Worm (Caenorhabditis elegans) whole organism, midembryonic: ENCODE data around the gene dpy-1.

Source experiments
- T22C8.4 ChIP-seq: fragments of 200-800 bp; sonication (Bioruptor generic); IDR thresholded peaks from 2 replicates; pipeline ENCODE4 v1.3.6; 2022; ENCODE audit warnings: missing genetic modification characterization, missing compliant biosample characterization
- cog-1 ChIP-seq: sonication (generic microtip); optimal IDR thresholded peaks from 2 replicates; lab custom pipeline; 2016; ENCODE audit warnings: missing genetic modification characterization, missing compliant biosample characterization
- flt-1 ChIP-seq: fragments of 200-800 bp; sonication (Bioruptor generic); IDR thresholded peaks from 2 replicates; pipeline ENCODE4 v1.3.6; 2022; ENCODE audit warnings: missing genetic modification characterization, missing compliant biosample characterization
- klf-2 ChIP-seq: fragments of 200-800 bp; sonication (Bioruptor generic); conservative IDR thresholded peaks from 2 replicates; pipeline ENCODE4 v1.3.6; 2022; ENCODE audit warnings: missing genetic modification reagents, missing genetic modification characterization, missing compliant biosample characterization
- med-1 ChIP-seq: sonication (generic microtip); optimal IDR thresholded peaks from 2 replicates; lab custom pipeline; 2017; ENCODE audit warnings: missing genetic modification characterization, mild to moderate bottlenecking, missing compliant biosample characterization, antibody characterized with exemption, missing genetic modification reagents; ENCODE audit not compliant: insufficient read depth
- ref-1 ChIP-seq: fragments of 200-800 bp; sonication (Bioruptor generic); conservative IDR thresholded peaks from 2 replicates; pipeline ENCODE4 v1.3.6; 2022; ENCODE audit warnings: missing genetic modification reagents, missing genetic modification characterization, missing compliant biosample characterization
- tab-1 ChIP-seq: fragments of 200-800 bp; sonication (Bioruptor generic); IDR thresholded peaks from 2 replicates; pipeline ENCODE4 v1.3.6; 2022; ENCODE audit warnings: missing genetic modification characterization, missing compliant biosample characterization
- ztf-23 ChIP-seq: fragments of 200-800 bp; sonication (Bioruptor generic); IDR thresholded peaks from 2 replicates; pipeline ENCODE4 v1.3.6; 2022; ENCODE audit warnings: missing genetic modification reagents, missing genetic modification characterization, missing compliant biosample characterization
- ztf-29 ChIP-seq: fragments of 200-800 bp; sonication (Bioruptor generic); IDR thresholded peaks from 2 replicates; pipeline ENCODE4 v1.3.6; 2022; ENCODE audit warnings: missing genetic modification reagents, missing genetic modification characterization, missing compliant biosample characterization

dpy-1 gene

DNA sequence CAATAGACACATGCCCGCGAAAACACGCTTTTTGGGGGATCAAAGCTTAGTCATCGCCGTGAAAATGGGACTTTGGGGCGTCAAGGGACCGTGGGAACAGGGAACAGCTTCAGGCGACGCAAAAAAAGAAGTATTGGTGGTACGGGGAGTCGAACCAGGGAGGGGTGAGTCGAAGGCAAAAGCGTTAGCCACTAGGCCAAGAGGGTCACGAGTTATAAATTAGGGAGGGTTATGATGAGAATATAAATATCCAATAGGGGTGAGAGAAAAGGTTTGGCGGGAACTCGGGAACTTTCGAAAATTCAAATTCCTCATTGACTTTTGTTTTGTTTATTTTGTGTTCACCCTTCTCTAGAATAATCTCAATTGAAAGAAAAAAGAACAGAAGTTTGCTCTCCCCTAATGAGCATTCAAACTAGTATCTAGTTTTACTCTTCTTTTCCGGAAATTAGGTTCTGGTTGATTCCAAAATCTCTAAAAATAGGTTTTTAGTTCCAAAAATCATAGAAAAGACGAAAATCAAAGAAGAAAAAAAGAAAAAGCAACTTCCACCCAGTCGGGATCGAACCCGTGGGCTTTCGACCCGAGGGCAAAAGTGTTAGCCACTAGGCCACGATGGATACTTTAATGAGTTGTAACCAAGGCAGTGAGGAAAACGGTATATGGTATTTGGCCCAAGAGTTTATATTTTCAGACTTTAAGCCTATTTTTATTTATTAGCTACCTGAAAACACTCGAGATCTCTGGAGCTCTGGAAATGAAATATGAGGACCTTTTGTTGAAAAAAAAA, 16.8 kb downstream of the dpy-1 start:
- TF ChIP-seq tab-1 = peak; percentile 57; the same call in 1 of the 2 replicates
- no peak for TF ChIP-seq ztf-29
- 0 out of 2 replicates have a peak, but pooled peaks have one; percentile 24 for TF ChIP-seq flt-1 (GFP tag; lab: Robert Waterston, UW)
- TF ChIP-seq cog-1 = no peak
- TF ChIP-seq ztf-23 (GFP tag; lab: Robert Waterston, UW) = no peak
- TF ChIP-seq T22C8.4 = no peak
- TF ChIP-seq med-1 (GFP tag; lab: Kevin White, UChicago) = no peak
- TF ChIP-seq klf-2 (GFP tag; lab: Robert Waterston, UW) = no peak
- no peak for TF ChIP-seq ref-1

DNA sequence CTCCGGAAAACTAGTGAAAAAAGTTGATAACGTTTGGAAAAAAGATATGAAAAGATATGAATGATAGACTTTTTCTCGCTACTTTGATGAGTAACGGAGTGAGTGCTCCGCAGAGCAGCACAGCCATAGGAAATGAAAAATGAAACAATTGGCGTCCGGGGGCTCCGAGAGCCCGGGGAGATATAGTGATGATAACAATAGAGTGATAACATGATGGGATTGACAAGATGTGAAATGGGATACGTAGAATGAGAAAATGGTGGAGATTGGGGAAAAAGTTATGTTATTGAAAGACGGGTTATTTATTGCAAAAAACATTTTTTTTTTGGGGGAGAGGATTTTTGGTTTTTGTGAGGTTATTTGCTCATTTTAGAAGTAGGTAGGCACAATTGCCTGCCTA, 20.3 kb downstream of the dpy-1 start:
- TF ChIP-seq cog-1 (no peak), tab-1 (no peak), ztf-29 (no peak), flt-1 (GFP tag; lab: Robert Waterston, UW) (no peak), klf-2 (GFP tag; lab: Robert Waterston, UW) (no peak), ref-1 (no peak), med-1 (GFP tag; lab: Kevin White, UChicago) (no peak), ztf-23 (GFP tag; lab: Robert Waterston, UW) (no peak), T22C8.4 (no peak)

- no peak for TF ChIP-seq med-1 (GFP tag; lab: Kevin White, UChicago)
- no peak for TF ChIP-seq flt-1 (GFP tag; lab: Robert Waterston, UW)
- TF ChIP-seq tab-1 = no peak
- no peak for TF ChIP-seq T22C8.4
- TF ChIP-seq klf-2 (GFP tag; lab: Robert Waterston, UW) = no peak
- no peak for TF ChIP-seq ztf-29
- TF ChIP-seq ztf-23 (GFP tag; lab: Robert Waterston, UW) = no peak
- no peak for TF ChIP-seq cog-1
- no peak for TF ChIP-seq ref-1
Observed at ce11 chrIII:2021495-2021894, 26.3 kb downstream of the dpy-1 start, which contains the start of gene ckr-2. Gene ckr-2, minus strand, starts transcription at chrIII:2021595.

- TF ChIP-seq T22C8.4 = peak; percentile 76
- no peak for TF ChIP-seq flt-1 (GFP tag; lab: Robert Waterston, UW)
Observed at ce11 chrIII:2015494-2015893, 32.3 kb downstream of the dpy-1 start.

ce11 chrIII:2013876-2014474, 33.8 kb downstream of the dpy-1 start:
- TF ChIP-seq T22C8.4 = peak; percentile 98

ce11 chrIII:2013156-2013854, 34.5 kb downstream of the dpy-1 start:
- TF ChIP-seq ztf-29 (no peak), ref-1 (no peak), T22C8.4 (peak; percentile 70)

DNA sequence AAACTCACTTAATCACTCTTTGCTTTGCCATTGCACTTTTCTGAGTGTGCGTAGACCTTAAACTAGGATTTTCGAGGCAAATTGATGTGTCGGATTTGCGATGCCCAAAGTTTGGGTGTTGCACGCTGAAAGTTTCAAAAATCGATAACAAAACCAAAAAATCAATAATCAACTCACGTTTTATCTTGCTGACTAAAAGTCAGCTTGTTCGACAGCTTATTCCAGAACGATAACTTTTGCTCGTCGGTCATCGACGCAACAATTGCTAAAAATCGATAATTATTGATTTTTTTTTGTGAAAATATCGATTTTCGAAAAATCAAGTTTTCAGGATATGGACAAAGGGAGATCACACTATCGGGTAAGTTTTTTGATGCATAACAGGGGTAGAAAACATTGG, 35.2 kb downstream of the dpy-1 start:
- TF ChIP-seq T22C8.4 (peak; percentile 72), tab-1 (no peak)

ce11 chrIII:2008894-2009293, 38.9 kb downstream of the dpy-1 start:
- TF ChIP-seq tab-1 (no peak), T22C8.4 (peak; percentile 59; the same call in 1 of the 2 replicates)

ce11 chrIII:2008334-2008733, 39.5 kb downstream of the dpy-1 start:
- no peak for TF ChIP-seq ref-1
- TF ChIP-seq flt-1 (GFP tag; lab: Robert Waterston, UW) = no peak
- TF ChIP-seq klf-2 (GFP tag; lab: Robert Waterston, UW) = no peak
- no peak for TF ChIP-seq cog-1
- TF ChIP-seq med-1 (GFP tag; lab: Kevin White, UChicago) = no peak
- no peak for TF ChIP-seq tab-1

DNA sequence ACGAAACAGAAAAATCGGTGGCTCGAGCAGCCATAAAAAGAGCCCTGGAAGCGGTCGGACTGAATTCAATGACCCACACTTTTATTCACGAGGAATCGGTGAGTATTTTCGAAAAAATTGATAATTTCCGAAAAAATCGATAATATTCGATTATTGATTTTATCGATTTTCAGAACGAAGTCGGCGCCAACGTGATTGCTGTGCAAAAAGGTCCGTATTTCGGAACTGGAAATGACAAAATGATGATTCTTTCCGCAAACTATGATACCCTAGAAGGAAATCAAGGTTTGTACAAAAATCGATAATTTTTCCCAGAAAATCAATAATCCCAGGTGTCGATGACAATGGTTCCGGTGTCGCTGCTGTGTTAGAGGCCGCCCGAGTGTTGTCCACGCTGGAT, 40.9 kb downstream of the dpy-1 start:
- TF ChIP-seq med-1 (GFP tag; lab: Kevin White, UChicago) = no peak
- TF ChIP-seq T22C8.4 = peak; percentile 58

DNA sequence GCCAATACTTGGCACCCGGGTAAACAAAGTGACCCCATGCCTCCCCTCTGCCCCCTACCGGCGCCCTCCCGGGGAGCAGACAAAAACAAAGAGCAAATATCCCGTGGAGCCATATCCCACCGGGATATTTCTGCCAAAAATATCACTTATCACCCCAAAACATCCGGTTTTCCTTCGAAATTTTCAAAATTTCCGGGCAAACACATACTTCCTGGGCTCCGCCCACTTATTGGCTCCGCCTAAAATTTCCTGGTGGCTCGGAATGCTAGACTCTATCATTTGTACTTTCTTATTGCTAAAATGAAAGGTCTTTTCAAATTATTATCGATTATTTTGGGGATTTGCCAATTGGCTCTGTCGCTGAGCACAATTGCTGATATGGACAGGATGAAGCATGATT, 42.1 kb downstream of the dpy-1 start, which contains the start of gene Y39A3B.1:
Gene Y39A3B.1 (plus strand): TSS at position 301 of the 400 bp plus-strand sequence.
- TF ChIP-seq cog-1 = no peak
- TF ChIP-seq ztf-29 = no peak
- no peak for TF ChIP-seq T22C8.4
- TF ChIP-seq med-1 (GFP tag; lab: Kevin White, UChicago) = no peak
- TF ChIP-seq klf-2 (GFP tag; lab: Robert Waterston, UW) = no peak
- no peak for TF ChIP-seq tab-1
- no peak for TF ChIP-seq flt-1 (GFP tag; lab: Robert Waterston, UW)
- TF ChIP-seq ref-1 = no peak
- no peak for TF ChIP-seq ztf-23 (GFP tag; lab: Robert Waterston, UW)
